Fruit fly (Drosophila melanogaster): ENCODE measurements around the gene CG2887.

Gene CG2887

dm6 chrX:10486144-10487030, 8.1 kb upstream of the CG2887 start (continued):
- TF ChIP-seq prd (optimal IDR thresholded peaks at IDR 0.05) (no peak), prd (GFP tag; IDR thresholded peaks at IDR 0.05) (peak; percentile 62; the same call in 2 of the 3 replicates), tin (GFP tag; optimal IDR thresholded peaks at IDR 0.05) (no peak), CG18764 (GFP tag; optimal IDR thresholded peaks at IDR 0.05) (no peak), unpg (GFP tag; optimal IDR thresholded peaks at IDR 0.05) (peak; percentile 62), CG8290 (GFP tag; optimal IDR thresholded peaks at IDR 0.05) (no peak), CG8290 (tag; optimal IDR thresholded peaks at IDR 0.05) (peak in 1 of 2 experiments; percentile 63), CG5245 (GFP tag; optimal IDR thresholded peaks at IDR 0.05) (no peak), CG14441 (GFP tag; IDR thresholded peaks at IDR 0.05) (peak; percentile 52), zfh2 (GFP tag; optimal IDR thresholded peaks at IDR 0.05) (peak; percentile 49), CG14014 (GFP tag; IDR thresholded peaks at IDR 0.05) (peak; percentile 37; the same call in 1 of the 2 replicates), CG1024 (GFP tag; IDR thresholded peaks at IDR 0.05) (peak; percentile 36; the same call in 1 of the 2 replicates), gsb (GFP tag; IDR thresholded peaks at IDR 0.05) (peak; percentile 45; the same call in 1 of the 2 replicates), mirr (GFP tag; optimal IDR thresholded peaks at IDR 0.05) (peak; percentile 71), az2 (GFP tag; optimal IDR thresholded peaks at IDR 0.05) (peak; percentile 23), CG10366 (GFP tag; IDR thresholded peaks at IDR 0.05) (peak; percentile 22), CG17612 (GFP tag; IDR thresholded peaks at IDR 0.05) (no peak), Atf-2 (GFP tag; optimal IDR thresholded peaks at IDR 0.05) (peak; percentile 28), seq (GFP tag; IDR thresholded peaks at IDR 0.05) (0 out of 2 replicates have a peak, but pooled peaks have one; percentile 21), row (GFP tag; IDR thresholded peaks at IDR 0.05) (peak; percentile 88), chinmo (GFP tag; IDR thresholded peaks at IDR 0.05; ENCODE audit: partially characterized antibody) (peak; percentile 55; the same call in 1 of the 4 replicates), CG7357 (GFP tag; IDR thresholded peaks at IDR 0.05) (0 out of 3 replicates have a peak, but pooled peaks have one; percentile 7), CG6683 (GFP tag; optimal IDR thresholded peaks at IDR 0.05) (peak; percentile 21), Ssrp (tag; optimal IDR thresholded peaks at IDR 0.05) (peak; percentile 20), sd (tag; optimal IDR thresholded peaks at IDR 0.05) (peak; percentile 21), tgo (GFP tag; IDR thresholded peaks at IDR 0.05) (peak; percentile 47; the same call in 1 of the 3 replicates), CG5953 (GFP tag; IDR thresholded peaks at IDR 0.05) (no peak), pum (GFP tag; optimal IDR thresholded peaks at IDR 0.05) (no peak), sens (GFP tag) (peak; percentile 85), Antp (GFP tag; optimal IDR thresholded peaks at IDR 0.05) (peak; percentile 40), pan (optimal IDR thresholded peaks at IDR 0.05) (no peak), pan (GFP tag; optimal IDR thresholded peaks at IDR 0.05 in 1 of 2, IDR thresholded peaks at IDR 0.05 in 1 of 2) (peak in 1 of 2 experiments; percentile 50), CG12104 (GFP tag; optimal IDR thresholded peaks at IDR 0.05) (peak; percentile 20), CG17568 (GFP tag; optimal IDR thresholded peaks at IDR 0.05) (peak; percentile 46), sim (GFP tag; IDR thresholded peaks at IDR 0.05) (no peak), CG15514 (GFP tag; optimal IDR thresholded peaks at IDR 0.05) (peak; percentile 63), CG6272 (GFP tag; IDR thresholded peaks at IDR 0.05) (no peak), Scr (GFP tag; IDR thresholded peaks at IDR 0.05; ENCODE audit: partially characterized antibody) (no peak), CG3281 (GFP tag; optimal IDR thresholded peaks at IDR 0.05) (peak; percentile 80), ssp (GFP tag; IDR thresholded peaks at IDR 0.05) (0 out of 2 replicates have a peak, but pooled peaks have one; percentile 24), esg (GFP tag; conservative IDR thresholded peaks at IDR 0.05) (peak; percentile 33; the same call in 1 of the 2 replicates), dpn (GFP tag; optimal IDR thresholded peaks at IDR 0.05) (peak; percentile 51 to 59), CG16863 (GFP tag; optimal IDR thresholded peaks at IDR 0.05) (peak; percentile 47), CG14965 (GFP tag; optimal IDR thresholded peaks at IDR 0.05; ENCODE audit: borderline replicate concordance) (no peak), CG32532 (GFP tag; IDR thresholded peaks at IDR 0.05) (peak; percentile 72), Deaf1 (tag; optimal IDR thresholded peaks at IDR 0.05) (peak; percentile 76), Lpt (GFP tag; optimal IDR thresholded peaks at IDR 0.05) (no peak), croc (GFP tag; conservative IDR thresholded peaks at IDR 0.05) (no peak), gem (tag; optimal IDR thresholded peaks at IDR 0.05) (peak; percentile 76), CG12219 (GFP tag; optimal IDR thresholded peaks at IDR 0.05) (peak; percentile 63)
